Fruit fly (Drosophila melanogaster) whole organism, embryonic: ENCODE data around the gene CG9328.

Experiments
- CG11398 ChIP-seq: fragments of 200-800 bp; sonication (Bioruptor generic); optimal IDR thresholded peaks from 2 replicates; lab custom pipeline; 2016; ENCODE audit warnings: missing biosample characterization, missing genetic modification characterization
- CG11560 ChIP-seq: fragments of 200-800 bp; sonication (Bioruptor generic); IDR thresholded peaks from 3 replicates; pipeline ENCODE4 v1.3.6; 2022; ENCODE audit warnings: missing biosample characterization, missing genetic modification characterization
- CG12299 ChIP-seq: fragments of 200-800 bp; sonication (Bioruptor generic); optimal IDR thresholded peaks from 2 replicates; lab custom pipeline; 2018; ENCODE audit warnings: missing biosample characterization, mild to moderate bottlenecking, missing genetic modification characterization
- CG14710 ChIP-seq: fragments of 200-800 bp; sonication (Bioruptor generic); optimal IDR thresholded peaks from 3 replicates; lab custom pipeline; 2019; ENCODE audit warnings: missing biosample characterization, mild to moderate bottlenecking, missing genetic modification characterization, moderate library complexity
- CG14860 ChIP-seq: fragments of 200-800 bp; sonication (Bioruptor generic); IDR thresholded peaks from 3 replicates; pipeline ENCODE4 v1.3.6; 2022; ENCODE audit warnings: missing biosample characterization, missing genetic modification characterization; ENCODE audit not compliant: partially characterized antibody
- CG15073 ChIP-seq: fragments of 200-800 bp; sonication (Bioruptor generic); optimal IDR thresholded peaks from 2 replicates; lab custom pipeline; 2016; ENCODE audit warnings: missing biosample characterization, missing genetic modification characterization
- CG17385 ChIP-seq: fragments of 200-800 bp; sonication (Bioruptor generic); optimal IDR thresholded peaks from 3 replicates; lab custom pipeline; 2018; ENCODE audit warnings: missing biosample characterization, mild to moderate bottlenecking, missing genetic modification characterization
- CG17802 ChIP-seq: fragments of 200-800 bp; sonication (Bioruptor generic); optimal IDR thresholded peaks from 2 replicates; lab custom pipeline; 2018; ENCODE audit warnings: missing biosample characterization, mild to moderate bottlenecking, missing genetic modification characterization, moderate library complexity
- CG18476 ChIP-seq: fragments of 200-800 bp; sonication (Bioruptor generic); optimal IDR thresholded peaks from 2 replicates; lab custom pipeline; 2016; ENCODE audit warnings: missing biosample characterization, mild to moderate bottlenecking, missing genetic modification characterization
- CG2712 ChIP-seq: fragments of 200-800 bp; optimal IDR thresholded peaks from 3 replicates; lab custom pipeline; 2019; ENCODE audit warnings: missing biosample characterization, mild to moderate bottlenecking, missing genetic modification characterization, moderate library complexity
- CG2889 ChIP-seq: fragments of 200-800 bp; sonication (Bioruptor generic); IDR thresholded peaks from 3 replicates; pipeline ENCODE4 v1.3.6; 2022; ENCODE audit warnings: missing biosample characterization, missing genetic modification characterization
- CG33557 ChIP-seq: fragments of 200-800 bp; sonication (Bioruptor generic); optimal IDR thresholded peaks from 2 replicates; lab custom pipeline; 2019; ENCODE audit warnings: missing biosample characterization, mild to moderate bottlenecking, missing genetic modification characterization, moderate library complexity
- CG4404 ChIP-seq: fragments of 200-800 bp; sonication (Bioruptor generic); IDR thresholded peaks from 2 replicates; pipeline ENCODE4 v1.3.6; 2022; ENCODE audit warnings: missing biosample characterization, missing genetic modification characterization
- CG6689 ChIP-seq: fragments of 200-800 bp; sonication (Bioruptor generic); IDR thresholded peaks from 2 replicates; pipeline ENCODE4 v1.3.6; 2022; ENCODE audit warnings: missing biosample characterization, missing genetic modification characterization
- CG6854 ChIP-seq: fragments of 200-800 bp; sonication (Bioruptor generic); optimal IDR thresholded peaks from 3 replicates; lab custom pipeline; 2017; ENCODE audit warnings: missing biosample characterization, mild to moderate bottlenecking, missing genetic modification characterization
- CG7786 ChIP-seq: fragments of 200-800 bp; sonication (Bioruptor generic); optimal IDR thresholded peaks from 2 replicates; lab custom pipeline; 2016; ENCODE audit warnings: missing biosample characterization, missing genetic modification characterization
- CkIIα-i1 ChIP-seq: fragments of 200-800 bp; sonication (Bioruptor generic); IDR thresholded peaks from 2 replicates; pipeline ENCODE4 v1.3.6; 2022; ENCODE audit warnings: missing biosample characterization, missing genetic modification characterization
- CoRest ChIP-seq: fragments of 200-800 bp; sonication (Bioruptor generic); optimal IDR thresholded peaks from 3 replicates; lab custom pipeline; 2018; ENCODE audit warnings: missing biosample characterization, mild to moderate bottlenecking, missing genetic modification characterization, moderate library complexity
- Dad ChIP-seq: fragments of 200-800 bp; sonication (Bioruptor generic); optimal IDR thresholded peaks from 3 replicates; lab custom pipeline; 2016; ENCODE audit warnings: missing biosample characterization, missing genetic modification characterization
- Dbx ChIP-seq: fragments of 200-800 bp; sonication (Bioruptor generic); IDR thresholded peaks from 3 replicates; pipeline ENCODE4 v1.3.6; 2022; ENCODE audit warnings: missing biosample characterization, missing genetic modification characterization
- Dip3 ChIP-seq: fragments of 200-800 bp; sonication (Bioruptor generic); optimal IDR thresholded peaks from 3 replicates; lab custom pipeline; 2016; ENCODE audit warnings: missing biosample characterization, missing genetic modification characterization
- Dp ChIP-seq: fragments of 200-800 bp; sonication (Bioruptor generic); optimal IDR thresholded peaks from 2 replicates; lab custom pipeline; 2018; ENCODE audit warnings: missing biosample characterization, mild to moderate bottlenecking, missing genetic modification characterization, moderate library complexity
- E2f2 ChIP-seq: fragments of 200-800 bp; sonication (Bioruptor generic); IDR thresholded peaks from 2 replicates; pipeline ENCODE4 v1.3.6; 2022; ENCODE audit warnings: missing biosample characterization, missing genetic modification characterization
- Hmr ChIP-seq: fragments of 200-800 bp; sonication (Bioruptor generic); optimal IDR thresholded peaks from 3 replicates; lab custom pipeline; 2017; ENCODE audit warnings: mild to moderate bottlenecking, missing biosample characterization, missing genetic modification reagents, missing genetic modification characterization
- Hr51 ChIP-seq, 2 experiments: fragments of 200-800 bp; sonication (Bioruptor generic); optimal IDR thresholded peaks; 2 replicates in 1 of 2; 3 replicates in 1 of 2; lab custom pipeline; 2016 to 2018; ENCODE audit warnings: missing biosample characterization in 2 of 2, missing genetic modification characterization in 2 of 2, mild to moderate bottlenecking in 1 of 2, moderate library complexity in 1 of 2
- MBD-R2 ChIP-seq: fragments of 200-800 bp; sonication (Bioruptor generic); IDR thresholded peaks from 2 replicates; pipeline ENCODE4 v1.3.6; 2022; ENCODE audit warnings: missing biosample characterization, missing genetic modification characterization
- Mad ChIP-seq: fragments of 200-800 bp; sonication (Bioruptor generic); optimal IDR thresholded peaks from 2 replicates; lab custom pipeline; 2016; ENCODE audit warnings: missing biosample characterization, missing genetic modification characterization
- Max ChIP-seq: fragments of 200-800 bp; sonication (Bioruptor generic); optimal IDR thresholded peaks from 2 replicates; lab custom pipeline; 2016; ENCODE audit warnings: missing biosample characterization, mild to moderate bottlenecking, missing genetic modification characterization
- NfI ChIP-seq: fragments of 200-800 bp; sonication (Bioruptor generic); optimal IDR thresholded peaks from 3 replicates; lab custom pipeline; 2018; ENCODE audit warnings: missing biosample characterization, mild to moderate bottlenecking, missing genetic modification characterization, moderate library complexity
- Poxn ChIP-seq: fragments of 200-800 bp; sonication (Bioruptor generic); IDR thresholded peaks from 2 replicates; pipeline ENCODE4 v1.3.6; 2022; ENCODE audit warnings: missing biosample characterization, missing genetic modification characterization
- Spps ChIP-seq: fragments of 200-800 bp; sonication (Bioruptor generic); optimal IDR thresholded peaks from 2 replicates; lab custom pipeline; 2018; ENCODE audit warnings: missing biosample characterization, mild to moderate bottlenecking, missing genetic modification characterization
- Ssrp ChIP-seq: fragments of 200-800 bp; sonication (Bioruptor generic); optimal IDR thresholded peaks from 2 replicates; lab custom pipeline; 2018; ENCODE audit warnings: missing biosample characterization, mild to moderate bottlenecking, missing genetic modification characterization, moderate library complexity
- Vsx1 ChIP-seq: fragments of 200-800 bp; sonication (Bioruptor generic); optimal IDR thresholded peaks from 2 replicates; lab custom pipeline; 2017; ENCODE audit warnings: missing biosample characterization, mild to moderate bottlenecking, missing genetic modification characterization, missing genetic modification reagents
- az2 ChIP-seq: fragments of 200-800 bp; sonication (Bioruptor generic); optimal IDR thresholded peaks from 3 replicates; lab custom pipeline; 2016; ENCODE audit warnings: missing biosample characterization, missing genetic modification characterization
- chinmo ChIP-seq: fragments of 200-800 bp; sonication (Bioruptor generic); IDR thresholded peaks from 4 replicates; pipeline ENCODE4 v1.3.6; 2022; ENCODE audit warnings: missing biosample characterization, missing genetic modification characterization; ENCODE audit not compliant: partially characterized antibody
- dan ChIP-seq: fragments of 200-800 bp; sonication (Bioruptor generic); IDR thresholded peaks from 2 replicates; pipeline ENCODE4 v1.3.6; 2022; ENCODE audit warnings: missing biosample characterization, missing genetic modification characterization
- disco-r ChIP-seq: fragments of 200-800 bp; sonication (Bioruptor generic); optimal IDR thresholded peaks from 2 replicates; lab custom pipeline; 2016; ENCODE audit warnings: missing biosample characterization, missing genetic modification characterization
- fru ChIP-seq: fragments of >200 bp; optimal IDR thresholded peaks from 2 replicates; lab custom pipeline; 2017
- gem ChIP-seq: fragments of 200-800 bp; sonication (Bioruptor generic); optimal IDR thresholded peaks from 2 replicates; lab custom pipeline; 2019; ENCODE audit warnings: missing biosample characterization, mild to moderate bottlenecking, missing genetic modification characterization, moderate library complexity
- jumu ChIP-seq: fragments of 200-800 bp; sonication (Bioruptor generic); optimal IDR thresholded peaks from 3 replicates; lab custom pipeline; 2016; ENCODE audit warnings: missing biosample characterization, missing genetic modification characterization
- maf-S ChIP-seq: fragments of 200-800 bp; sonication (Bioruptor generic); optimal IDR thresholded peaks from 2 replicates; lab custom pipeline; 2016; ENCODE audit warnings: missing biosample characterization, missing genetic modification characterization
- mirr ChIP-seq: fragments of 200-800 bp; sonication (Bioruptor generic); optimal IDR thresholded peaks from 3 replicates; lab custom pipeline; 2018; ENCODE audit warnings: missing biosample characterization, mild to moderate bottlenecking, missing genetic modification characterization
- otp ChIP-seq: fragments of 200-800 bp; sonication (Bioruptor generic); IDR thresholded peaks from 3 replicates; pipeline ENCODE4, ENCODE4 v1.3.6; 2022; ENCODE audit warnings: missing biosample characterization, missing genetic modification characterization
- p53 ChIP-seq: fragments of 200-800 bp; sonication (Bioruptor generic); optimal IDR thresholded peaks from 2 replicates; lab custom pipeline; 2016; ENCODE audit warnings: missing biosample characterization, missing genetic modification characterization
- pnt ChIP-seq: fragments of 200-800 bp; sonication (Bioruptor generic); optimal IDR thresholded peaks from 3 replicates; lab custom pipeline; 2016; ENCODE audit warnings: missing biosample characterization, missing genetic modification characterization
- ssp ChIP-seq: fragments of 200-800 bp; sonication (Bioruptor generic); IDR thresholded peaks from 2 replicates; pipeline ENCODE4 v1.3.6; 2022; ENCODE audit warnings: missing biosample characterization, missing genetic modification characterization
- stwl ChIP-seq: fragments of 200-800 bp; sonication (Bioruptor generic); optimal IDR thresholded peaks from 3 replicates; lab custom pipeline; 2018; ENCODE audit warnings: missing biosample characterization, mild to moderate bottlenecking, missing genetic modification characterization, moderate library complexity
- trem ChIP-seq: fragments of 200-800 bp; optimal IDR thresholded peaks from 3 replicates; lab custom pipeline; 2019; ENCODE audit warnings: missing biosample characterization, mild to moderate bottlenecking, missing genetic modification characterization, moderate library complexity
- usp ChIP-seq: fragments of >200 bp; optimal IDR thresholded peaks from 2 replicates; lab custom pipeline; 2017; ENCODE audit warnings: missing biosample characterization, missing genetic modification characterization
- vnd ChIP-seq: fragments of 200-800 bp; sonication (Bioruptor generic); IDR thresholded peaks from 3 replicates; pipeline ENCODE4 v1.3.6; 2022; ENCODE audit warnings: missing biosample characterization, missing genetic modification characterization; ENCODE audit not compliant: partially characterized antibody
- vvl ChIP-seq: fragments of 200-800 bp; sonication (Bioruptor generic); IDR thresholded peaks from 2 replicates; pipeline ENCODE4 v1.3.6; 2022; ENCODE audit warnings: missing biosample characterization, missing genetic modification characterization
- yki ChIP-seq: fragments of >200 bp; optimal IDR thresholded peaks from 3 replicates; lab custom pipeline; 2018

The CG9328 gene

dm6 chr2L:20797515-20797847 is at the start of gene CG9328 (continued):
- TF ChIP-seq trem (tag; lab: Kevin White, UChicago) (peak; percentile 70), CG18476 (no peak), CG33557 (GFP tag; lab: Kevin White, UChicago) (peak; percentile 18), mirr (GFP tag; lab: Kevin White, UChicago) (peak; percentile 53), az2 (GFP tag; lab: Kevin White, UChicago) (no peak), CG11560 (no peak), Hr51 (GFP tag; optimal IDR thresholded peaks at IDR 0.05; lab: Kevin White, UChicago) (peak in 1 of 2 experiments; percentile 28), p53 (GFP tag; lab: Kevin White, UChicago) (no peak), CG7786 (GFP tag; lab: Kevin White, UChicago) (no peak), yki (lab: Kevin White, UChicago) (no peak), CG2889 (no peak), CG4404 (GFP tag; lab: Robert Waterston, UW) (no peak), fru (no peak), disco-r (no peak), pnt (GFP tag; lab: Kevin White, UChicago) (no peak), otp (GFP tag; lab: Robert Waterston, UW) (0 out of 3 replicates have a peak, but pooled peaks have one; percentile 32), CG6689 (GFP tag; lab: Robert Waterston, UW) (peak; percentile 41; the same call in 1 of the 2 replicates), ssp (GFP tag; lab: Robert Waterston, UW) (no peak), CG2712 (tag; lab: Kevin White, UChicago) (peak; percentile 51), Poxn (GFP tag; lab: Robert Waterston, UW) (no peak), CG11398 (GFP tag; lab: Kevin White, UChicago) (no peak), CG17385 (peak; percentile 50), chinmo (GFP tag; lab: Robert Waterston, UW) (peak; percentile 90; the same call in 2 of the 4 replicates), usp (GFP tag; lab: Kevin White, UChicago) (no peak), stwl (tag; lab: Kevin White, UChicago) (peak; percentile 56), CG6854 (GFP tag; lab: Kevin White, UChicago) (no peak), vvl (GFP tag; lab: Robert Waterston, UW) (peak; percentile 54; the same call in 1 of the 2 replicates), E2f2 (GFP tag; lab: Robert Waterston, UW) (no peak), Max (GFP tag; lab: Kevin White, UChicago) (peak; percentile 21), Dad (no peak), CG14710 (peak; percentile 53), dan (no peak), CoRest (tag; lab: Kevin White, UChicago) (peak; percentile 37), Spps (tag; lab: Kevin White, UChicago) (peak; percentile 12), Ssrp (tag; lab: Kevin White, UChicago) (no peak), CG17802 (tag; lab: Kevin White, UChicago) (no peak), CG14860 (GFP tag; lab: Robert Waterston, UW) (0 out of 3 replicates have a peak, but pooled peaks have one; percentile 34), gem (tag; lab: Kevin White, UChicago) (peak; percentile 66), Hmr (peak; percentile 66), CkIIα-i1 (GFP tag; lab: Robert Waterston, UW) (no peak), Dbx (peak; percentile 63; the same call in 2 of the 3 replicates), Mad (GFP tag; lab: Kevin White, UChicago) (no peak), CG12299 (tag; lab: Kevin White, UChicago) (peak; percentile 13), Vsx1 (no peak), NfI (GFP tag; lab: Kevin White, UChicago) (peak; percentile 3), maf-S (GFP tag; lab: Kevin White, UChicago) (no peak), jumu (GFP tag; lab: Kevin White, UChicago) (peak; percentile 14), Dp (GFP tag; lab: Kevin White, UChicago) (no peak), vnd (GFP tag; lab: Robert Waterston, UW) (no peak), Dip3 (GFP tag; lab: Kevin White, UChicago) (no peak), MBD-R2 (GFP tag; lab: Robert Waterston, UW) (no peak; the same call in 1 of the 2 replicates), CG15073 (no peak)
